Fruit fly (Drosophila melanogaster) whole organism, embryonic: ENCODE data around the gene CG5326.

Source experiments
- Atf-2 ChIP-seq: fragments of 200-800 bp; sonication (Bioruptor generic); optimal IDR thresholded peaks from 2 replicates; lab custom pipeline; 2016; ENCODE audit warnings: missing biosample characterization, missing genetic modification characterization
- CG10959 ChIP-seq: fragments of 200-800 bp; sonication (Bioruptor generic); IDR thresholded peaks from 2 replicates; pipeline ENCODE4 v1.3.6; 2022; ENCODE audit warnings: missing biosample characterization, missing genetic modification characterization
- CG12219 ChIP-seq: fragments of 200-800 bp; sonication (Bioruptor generic); optimal IDR thresholded peaks from 3 replicates; lab custom pipeline; 2018; ENCODE audit warnings: missing biosample characterization, mild to moderate bottlenecking, missing genetic modification characterization
- CG12236 ChIP-seq: fragments of 200-800 bp; sonication (Bioruptor generic); optimal IDR thresholded peaks from 2 replicates; lab custom pipeline; 2016; ENCODE audit warnings: missing biosample characterization, missing genetic modification characterization
- CG12299 ChIP-seq: fragments of 200-800 bp; sonication (Bioruptor generic); optimal IDR thresholded peaks from 2 replicates; lab custom pipeline; 2018; ENCODE audit warnings: missing biosample characterization, mild to moderate bottlenecking, missing genetic modification characterization
- CG13624 ChIP-seq: fragments of 200-800 bp; sonication (Bioruptor generic); optimal IDR thresholded peaks from 2 replicates; lab custom pipeline; 2016; ENCODE audit warnings: missing biosample characterization, missing genetic modification characterization
- CG14050 ChIP-seq: fragments of 200-800 bp; sonication (Bioruptor generic); IDR thresholded peaks from 3 replicates; pipeline ENCODE4 v1.3.6; 2022; ENCODE audit warnings: missing biosample characterization, missing genetic modification characterization
- CG14860 ChIP-seq: fragments of 200-800 bp; sonication (Bioruptor generic); IDR thresholded peaks from 3 replicates; pipeline ENCODE4 v1.3.6; 2022; ENCODE audit warnings: missing biosample characterization, missing genetic modification characterization; ENCODE audit not compliant: partially characterized antibody
- CG15696 ChIP-seq: fragments of 200-800 bp; sonication (Bioruptor generic); optimal IDR thresholded peaks from 2 replicates; lab custom pipeline; 2019; ENCODE audit warnings: missing biosample characterization, mild to moderate bottlenecking, missing genetic modification characterization, moderate library complexity
- CG17186 ChIP-seq: fragments of 200-800 bp; sonication (Bioruptor generic); optimal IDR thresholded peaks from 3 replicates; lab custom pipeline; 2017; ENCODE audit warnings: missing biosample characterization, missing genetic modification reagents, missing genetic modification characterization
- CG31388 ChIP-seq: fragments of 200-800 bp; sonication (Bioruptor generic); optimal IDR thresholded peaks from 2 replicates; lab custom pipeline; 2016; ENCODE audit warnings: missing biosample characterization, missing genetic modification characterization
- CG32532 ChIP-seq: fragments of 200-800 bp; sonication (Bioruptor generic); IDR thresholded peaks from 2 replicates; pipeline ENCODE4 v1.3.6; 2022; ENCODE audit warnings: missing biosample characterization, missing genetic modification characterization
- CG3281 ChIP-seq: fragments of 200-800 bp; sonication (Bioruptor generic); optimal IDR thresholded peaks from 3 replicates; lab custom pipeline; 2017; ENCODE audit warnings: missing biosample characterization, mild to moderate bottlenecking, missing genetic modification characterization
- CG34376 ChIP-seq: fragments of 200-800 bp; sonication (Bioruptor generic); optimal IDR thresholded peaks from 2 replicates; lab custom pipeline; 2018; ENCODE audit warnings: missing biosample characterization, mild to moderate bottlenecking, missing genetic modification characterization
- CG4328 ChIP-seq: fragments of 200-800 bp; sonication (Bioruptor generic); optimal IDR thresholded peaks from 3 replicates; lab custom pipeline; 2017; ENCODE audit warnings: missing biosample characterization, missing genetic modification reagents, missing genetic modification characterization
- CG4820 ChIP-seq: fragments of 200-800 bp; sonication (Bioruptor generic); optimal IDR thresholded peaks from 3 replicates; lab custom pipeline; 2016; ENCODE audit warnings: missing biosample characterization, missing genetic modification characterization
- CG6272 ChIP-seq: fragments of 200-800 bp; sonication (Bioruptor generic); IDR thresholded peaks from 2 replicates; pipeline ENCODE4 v1.3.6; 2022; ENCODE audit warnings: missing biosample characterization, missing genetic modification characterization
- CG6791 ChIP-seq: fragments of 200-800 bp; sonication (Bioruptor generic); IDR thresholded peaks from 3 replicates; pipeline ENCODE4 v1.3.6; 2022; ENCODE audit warnings: missing biosample characterization, missing genetic modification characterization; ENCODE audit not compliant: partially characterized antibody
- CG8089 ChIP-seq: fragments of 200-800 bp; sonication (Bioruptor generic); optimal IDR thresholded peaks from 3 replicates; lab custom pipeline; 2016; ENCODE audit warnings: missing biosample characterization, missing genetic modification characterization
- CG8765 ChIP-seq: fragments of 200-800 bp; sonication (Bioruptor generic); IDR thresholded peaks from 2 replicates; pipeline ENCODE4 v1.3.6; 2022; ENCODE audit warnings: missing biosample characterization, missing genetic modification characterization
- CG9797 ChIP-seq: fragments of 200-800 bp; sonication (Bioruptor generic); optimal IDR thresholded peaks from 3 replicates; lab custom pipeline; 2018; ENCODE audit warnings: missing biosample characterization, mild to moderate bottlenecking, missing genetic modification characterization
- CkIIα-i1 ChIP-seq: fragments of 200-800 bp; sonication (Bioruptor generic); IDR thresholded peaks from 2 replicates; pipeline ENCODE4 v1.3.6; 2022; ENCODE audit warnings: missing biosample characterization, missing genetic modification characterization
- D19B ChIP-seq: fragments of 200-800 bp; sonication (Bioruptor generic); optimal IDR thresholded peaks from 2 replicates; lab custom pipeline; 2017; ENCODE audit warnings: missing biosample characterization, mild to moderate bottlenecking, missing genetic modification characterization
- Dbx ChIP-seq: fragments of 200-800 bp; sonication (Bioruptor generic); IDR thresholded peaks from 3 replicates; pipeline ENCODE4 v1.3.6; 2022; ENCODE audit warnings: missing biosample characterization, missing genetic modification characterization
- Fer2 ChIP-seq: fragments of 200-800 bp; sonication (Bioruptor generic); optimal IDR thresholded peaks from 2 replicates; lab custom pipeline; 2018; ENCODE audit warnings: missing biosample characterization, mild to moderate bottlenecking, missing genetic modification characterization, moderate library complexity
- Jarid2 ChIP-seq: fragments of 200-800 bp; sonication (Bioruptor generic); optimal IDR thresholded peaks from 3 replicates; lab custom pipeline; 2017; ENCODE audit warnings: mild to moderate bottlenecking, missing biosample characterization, missing genetic modification reagents, missing genetic modification characterization
- Mad ChIP-seq: fragments of 200-800 bp; sonication (Bioruptor generic); optimal IDR thresholded peaks from 2 replicates; lab custom pipeline; 2016; ENCODE audit warnings: missing biosample characterization, missing genetic modification characterization
- NK7.1 ChIP-seq: fragments of 200-800 bp; sonication (Bioruptor generic); optimal IDR thresholded peaks from 3 replicates; lab custom pipeline; 2016; ENCODE audit warnings: missing biosample characterization, missing genetic modification characterization
- Rx ChIP-seq: fragments of 200-800 bp; sonication (Bioruptor generic); IDR thresholded peaks from 2 replicates; pipeline ENCODE4 v1.3.6; 2022; ENCODE audit warnings: missing biosample characterization, missing genetic modification characterization
- ara ChIP-seq: fragments of 200-800 bp; sonication (Bioruptor generic); IDR thresholded peaks from 2 replicates; pipeline ENCODE4 v1.3.6; 2022; ENCODE audit warnings: missing biosample characterization, missing genetic modification characterization
- ase ChIP-seq: fragments of 200-800 bp; sonication (Bioruptor generic); IDR thresholded peaks from 3 replicates; pipeline ENCODE4 v1.3.6; 2022; ENCODE audit warnings: missing biosample characterization, missing genetic modification characterization
- ash1 ChIP-seq: fragments of 200-800 bp; sonication (Bioruptor generic); optimal IDR thresholded peaks from 2 replicates; lab custom pipeline; 2018; ENCODE audit warnings: missing biosample characterization, mild to moderate bottlenecking, missing genetic modification characterization
- bab2 ChIP-seq: fragments of 200-800 bp; sonication (Bioruptor generic); optimal IDR thresholded peaks from 2 replicates; lab custom pipeline; 2016; ENCODE audit warnings: missing biosample characterization, missing genetic modification characterization
- fd102C ChIP-seq: fragments of 200-800 bp; sonication (Bioruptor generic); optimal IDR thresholded peaks from 2 replicates; lab custom pipeline; 2018; ENCODE audit warnings: missing biosample characterization, mild to moderate bottlenecking, missing genetic modification characterization, moderate library complexity
- her ChIP-seq: fragments of 200-800 bp; sonication (Bioruptor generic); optimal IDR thresholded peaks from 2 replicates; lab custom pipeline; 2016; ENCODE audit warnings: missing biosample characterization, missing genetic modification characterization
- inv ChIP-seq: fragments of 200-800 bp; sonication (Bioruptor generic); IDR thresholded peaks from 2 replicates; pipeline ENCODE4 v1.3.6; 2022; ENCODE audit warnings: missing biosample characterization, missing genetic modification characterization; ENCODE audit not compliant: partially characterized antibody
- lbe ChIP-seq: fragments of 200-800 bp; sonication (Bioruptor generic); optimal IDR thresholded peaks from 2 replicates; lab custom pipeline; 2016; ENCODE audit warnings: missing biosample characterization, mild to moderate bottlenecking, missing genetic modification characterization
- luna ChIP-seq: fragments of 200-800 bp; sonication (Bioruptor generic); optimal IDR thresholded peaks from 2 replicates; lab custom pipeline; 2016; ENCODE audit warnings: missing biosample characterization, missing genetic modification characterization
- pan ChIP-seq, 4 experiments: fragments of >200 bp in 3 of 4; fragments of 200-800 bp in 1 of 4; sonication (Bioruptor generic) in 1 of 4; optimal IDR thresholded peaks in 3 of 4; IDR thresholded peaks in 1 of 4; 2 replicates each; pipeline versions ENCODE4 v1.3.6 to Lab custom; 2017 to 2022; ENCODE audit warnings: missing biosample characterization in 2 of 4, missing genetic modification characterization in 2 of 4, mixed read lengths in 1 of 4
- row ChIP-seq: fragments of 200-800 bp; sonication (Bioruptor generic); IDR thresholded peaks from 3 replicates; pipeline ENCODE4 v1.3.6; 2022; ENCODE audit warnings: missing biosample characterization, missing genetic modification characterization
- sd ChIP-seq: fragments of 200-800 bp; sonication (Bioruptor generic); optimal IDR thresholded peaks from 3 replicates; lab custom pipeline; 2018; ENCODE audit warnings: missing biosample characterization, mild to moderate bottlenecking, missing genetic modification characterization, moderate library complexity
- sima ChIP-seq: fragments of 200-800 bp; sonication (Bioruptor generic); optimal IDR thresholded peaks from 2 replicates; lab custom pipeline; 2016; ENCODE audit warnings: missing biosample characterization, missing genetic modification characterization
- slbo ChIP-seq: fragments of 200-800 bp; sonication (Bioruptor generic); IDR thresholded peaks from 2 replicates; pipeline ENCODE4 v1.3.6; 2022; ENCODE audit warnings: missing biosample characterization, missing genetic modification characterization
- sr ChIP-seq: fragments of 200-800 bp; sonication (Bioruptor generic); IDR thresholded peaks from 3 replicates; pipeline ENCODE4 v1.3.6; 2022; ENCODE audit warnings: missing biosample characterization, missing genetic modification characterization
- ssp ChIP-seq: fragments of 200-800 bp; sonication (Bioruptor generic); IDR thresholded peaks from 2 replicates; pipeline ENCODE4 v1.3.6; 2022; ENCODE audit warnings: missing biosample characterization, missing genetic modification characterization
- tll ChIP-seq, 2 experiments: fragments of 200-800 bp in 1 of 2; fragments of >200 bp in 1 of 2; sonication (Bioruptor generic) in 1 of 2; optimal IDR thresholded peaks; 2 replicates each; lab custom pipeline; 2017 to 2019; ENCODE audit warnings: missing biosample characterization in 2 of 2, missing genetic modification characterization in 2 of 2, mild to moderate bottlenecking in 1 of 2, moderate library complexity in 1 of 2
- tna ChIP-seq: fragments of 200-800 bp; sonication (Bioruptor generic); IDR thresholded peaks from 2 replicates; pipeline ENCODE4 v1.3.6; 2022; ENCODE audit warnings: missing biosample characterization, missing genetic modification characterization; ENCODE audit not compliant: partially characterized antibody
- ttk ChIP-seq: fragments of 200-800 bp; sonication (Bioruptor generic); IDR thresholded peaks from 2 replicates; pipeline ENCODE4 v2.1.2; 2022; ENCODE audit warnings: missing biosample characterization, missing genetic modification characterization
- vnd ChIP-seq: fragments of 200-800 bp; sonication (Bioruptor generic); IDR thresholded peaks from 3 replicates; pipeline ENCODE4 v1.3.6; 2022; ENCODE audit warnings: missing biosample characterization, missing genetic modification characterization; ENCODE audit not compliant: partially characterized antibody
- vvl ChIP-seq: fragments of 200-800 bp; sonication (Bioruptor generic); IDR thresholded peaks from 2 replicates; pipeline ENCODE4 v1.3.6; 2022; ENCODE audit warnings: missing biosample characterization, missing genetic modification characterization

CG5326 gene

dm6 chr3R:22491088-22491879, 48.4 kb downstream of the CG5326 start, which contains the start of the genes CCT1 and tHMG1 (continued):
- TF ChIP-seq vvl (GFP tag; lab: Robert Waterston, UW) (no peak), Fer2 (tag; lab: Kevin White, UChicago) (no peak), CkIIα-i1 (GFP tag; lab: Robert Waterston, UW) (no peak), CG8765 (GFP tag; lab: Robert Waterston, UW) (no peak), sr (GFP tag; lab: Robert Waterston, UW) (no peak), lbe (GFP tag; lab: Kevin White, UChicago) (peak; percentile 23), sima (GFP tag; lab: Kevin White, UChicago) (no peak), vnd (peak; percentile 97), CG3281 (GFP tag; lab: Kevin White, UChicago) (peak; percentile 73), sd (tag; lab: Kevin White, UChicago) (no peak), NK7.1 (no peak), Jarid2 (GFP tag; lab: Kevin White, UChicago) (no peak), CG9797 (GFP tag; lab: Kevin White, UChicago) (peak; percentile 23), CG6791 (GFP tag; lab: Robert Waterston, UW) (peak; percentile 85), CG10959 (GFP tag; lab: Robert Waterston, UW) (no peak), CG14860 (GFP tag; lab: Robert Waterston, UW) (peak; percentile 95), her (GFP tag; lab: Kevin White, UChicago) (no peak), CG13624 (GFP tag; lab: Kevin White, UChicago) (no peak), ash1 (GFP tag; lab: Kevin White, UChicago) (no peak), CG8089 (GFP tag; lab: Kevin White, UChicago) (no peak), CG6272 (GFP tag; lab: Robert Waterston, UW) (no peak), ttk (GFP tag; lab: Robert Waterston, UW) (no peak), CG4820 (GFP tag; lab: Kevin White, UChicago) (no peak), CG12299 (tag; lab: Kevin White, UChicago) (no peak), CG15696 (tag; lab: Kevin White, UChicago) (no peak), CG14050 (GFP tag; lab: Robert Waterston, UW) (no peak), CG12236 (GFP tag; lab: Kevin White, UChicago) (no peak), ase (no peak), slbo (GFP tag; lab: Robert Waterston, UW) (no peak), ara (GFP tag; lab: Robert Waterston, UW) (no peak), row (GFP tag; lab: Robert Waterston, UW) (peak; percentile 53; the same call in 2 of the 3 replicates), CG32532 (GFP tag; lab: Robert Waterston, UW) (no peak), inv (peak; percentile 91), Atf-2 (GFP tag; lab: Kevin White, UChicago) (no peak), Rx (GFP tag; lab: Robert Waterston, UW) (no peak), CG4328 (GFP tag; lab: Kevin White, UChicago) (no peak), tll (GFP tag; optimal IDR thresholded peaks at IDR 0.05; lab: Kevin White, UChicago) (no peak), CG17186 (GFP tag; lab: Kevin White, UChicago) (peak; percentile 17), pan (optimal IDR thresholded peaks at IDR 0.05; lab: Kevin White, UChicago) (no peak), pan (GFP tag; optimal IDR thresholded peaks at IDR 0.05 in 1 of 2, IDR thresholded peaks at IDR 0.05 in 1 of 2) (no peak), Dbx (GFP tag; lab: Robert Waterston, UW) (no peak), D19B (GFP tag; lab: Kevin White, UChicago) (no peak), bab2 (no peak), tna (GFP tag; lab: Robert Waterston, UW) (peak; percentile 80), CG31388 (GFP tag; lab: Kevin White, UChicago) (no peak), CG12219 (GFP tag; lab: Kevin White, UChicago) (no peak), luna (GFP tag; lab: Kevin White, UChicago) (no peak), fd102C (GFP tag; lab: Kevin White, UChicago) (no peak), ssp (GFP tag; lab: Robert Waterston, UW) (no peak), Mad (GFP tag; lab: Kevin White, UChicago) (no peak), CG34376 (GFP tag; lab: Kevin White, UChicago) (no peak)
